Fruit fly (Drosophila melanogaster) whole organism, embryonic: Measurements from ENCODE around the gene stg.

ENCODE experiments used
- CG10147 ChIP-seq: fragments of 200-800 bp; sonication (Bioruptor generic); optimal IDR thresholded peaks from 2 replicates; lab custom pipeline; 2019; ENCODE audit warnings: missing biosample characterization, mild to moderate bottlenecking, missing genetic modification characterization, moderate library complexity
- CG10543 ChIP-seq: fragments of 200-800 bp; sonication (Bioruptor generic); optimal IDR thresholded peaks from 3 replicates; lab custom pipeline; 2017; ENCODE audit warnings: missing biosample characterization, mild to moderate bottlenecking, missing genetic modification characterization, moderate library complexity
- CG12744 ChIP-seq: fragments of 200-800 bp; sonication (Bioruptor generic); optimal IDR thresholded peaks from 2 replicates; lab custom pipeline; 2016; ENCODE audit warnings: missing biosample characterization, missing genetic modification characterization
- CG12942 ChIP-seq: fragments of 200-800 bp; sonication (Bioruptor generic); optimal IDR thresholded peaks from 3 replicates; lab custom pipeline; 2016; ENCODE audit warnings: missing biosample characterization, missing genetic modification characterization
- CG15073 ChIP-seq: fragments of 200-800 bp; sonication (Bioruptor generic); optimal IDR thresholded peaks from 2 replicates; lab custom pipeline; 2016; ENCODE audit warnings: missing biosample characterization, missing genetic modification characterization
- CG15514 ChIP-seq: fragments of 200-800 bp; sonication (Bioruptor generic); optimal IDR thresholded peaks from 3 replicates; lab custom pipeline; 2017; ENCODE audit warnings: missing biosample characterization, missing genetic modification characterization, mild to moderate bottlenecking, moderate library complexity, missing genetic modification reagents
- CG2120 ChIP-seq: fragments of 200-800 bp; sonication (Bioruptor generic); optimal IDR thresholded peaks from 3 replicates; lab custom pipeline; 2016; ENCODE audit warnings: missing biosample characterization, missing genetic modification characterization
- CG2678 ChIP-seq: fragments of 200-800 bp; sonication (Bioruptor generic); optimal IDR thresholded peaks from 3 replicates; lab custom pipeline; 2019; ENCODE audit warnings: missing biosample characterization, mild to moderate bottlenecking, missing genetic modification characterization, moderate library complexity
- CG31224 ChIP-seq: fragments of 200-800 bp; sonication (Bioruptor generic); IDR thresholded peaks from 2 replicates; pipeline ENCODE4 v1.3.6; 2022; ENCODE audit warnings: missing biosample characterization, missing genetic modification characterization
- CG32532 ChIP-seq: fragments of 200-800 bp; sonication (Bioruptor generic); IDR thresholded peaks from 2 replicates; pipeline ENCODE4 v1.3.6; 2022; ENCODE audit warnings: missing biosample characterization, missing genetic modification characterization
- CG32767 ChIP-seq: fragments of 200-800 bp; sonication (Bioruptor generic); IDR thresholded peaks from 2 replicates; pipeline ENCODE4 v1.3.6; 2022; ENCODE audit warnings: missing biosample characterization, missing genetic modification characterization
- CG32772 ChIP-seq: fragments of 200-800 bp; sonication (Bioruptor generic); IDR thresholded peaks from 2 replicates; pipeline ENCODE4 v1.3.6; 2022; ENCODE audit warnings: missing biosample characterization, missing genetic modification characterization
- CG33557 ChIP-seq: fragments of 200-800 bp; sonication (Bioruptor generic); optimal IDR thresholded peaks from 2 replicates; lab custom pipeline; 2019; ENCODE audit warnings: missing biosample characterization, mild to moderate bottlenecking, missing genetic modification characterization, moderate library complexity
- CG6272 ChIP-seq: fragments of 200-800 bp; sonication (Bioruptor generic); IDR thresholded peaks from 2 replicates; pipeline ENCODE4 v1.3.6; 2022; ENCODE audit warnings: missing biosample characterization, missing genetic modification characterization
- CG6689 ChIP-seq: fragments of 200-800 bp; sonication (Bioruptor generic); IDR thresholded peaks from 2 replicates; pipeline ENCODE4 v1.3.6; 2022; ENCODE audit warnings: missing biosample characterization, missing genetic modification characterization
- CG6813 ChIP-seq: fragments of 200-800 bp; sonication (Bioruptor generic); optimal IDR thresholded peaks from 2 replicates; lab custom pipeline; 2017; ENCODE audit warnings: missing biosample characterization, missing genetic modification characterization, mild to moderate bottlenecking, moderate library complexity, missing genetic modification reagents
- CG7963 ChIP-seq: fragments of 200-800 bp; sonication (Bioruptor generic); IDR thresholded peaks from 3 replicates; pipeline ENCODE4 v1.3.6; 2022; ENCODE audit warnings: missing biosample characterization, missing genetic modification characterization; ENCODE audit not compliant: partially characterized antibody
- CG8089 ChIP-seq: fragments of 200-800 bp; sonication (Bioruptor generic); optimal IDR thresholded peaks from 3 replicates; lab custom pipeline; 2016; ENCODE audit warnings: missing biosample characterization, missing genetic modification characterization
- CG8924 ChIP-seq: fragments of 200-800 bp; optimal IDR thresholded peaks from 3 replicates; lab custom pipeline; 2019; ENCODE audit warnings: missing biosample characterization, mild to moderate bottlenecking, missing genetic modification characterization, moderate library complexity
- CG9932 ChIP-seq: fragments of 200-800 bp; sonication (Bioruptor generic); IDR thresholded peaks from 2 replicates; pipeline ENCODE4 v1.3.6; 2022; ENCODE audit warnings: missing biosample characterization, missing genetic modification characterization
- Dad ChIP-seq: fragments of 200-800 bp; sonication (Bioruptor generic); optimal IDR thresholded peaks from 3 replicates; lab custom pipeline; 2016; ENCODE audit warnings: missing biosample characterization, missing genetic modification characterization
- HLH4C ChIP-seq: fragments of 200-800 bp; sonication (Bioruptor generic); IDR thresholded peaks from 3 replicates; pipeline ENCODE4 v1.3.6; 2022; ENCODE audit warnings: missing biosample characterization, missing genetic modification characterization; ENCODE audit not compliant: partially characterized antibody
- Hand ChIP-seq: fragments of 200-800 bp; sonication (Bioruptor generic); optimal IDR thresholded peaks from 2 replicates; lab custom pipeline; 2017; ENCODE audit warnings: mild to moderate bottlenecking, missing biosample characterization, missing genetic modification reagents, missing genetic modification characterization
- Hey ChIP-seq: fragments of 200-800 bp; sonication (Bioruptor generic); optimal IDR thresholded peaks from 3 replicates; lab custom pipeline; 2018; ENCODE audit warnings: missing biosample characterization, mild to moderate bottlenecking, missing genetic modification characterization
- Max ChIP-seq: fragments of 200-800 bp; sonication (Bioruptor generic); optimal IDR thresholded peaks from 2 replicates; lab custom pipeline; 2016; ENCODE audit warnings: missing biosample characterization, mild to moderate bottlenecking, missing genetic modification characterization
- Mes4 ChIP-seq: fragments of 200-800 bp; sonication (Bioruptor generic); optimal IDR thresholded peaks from 2 replicates; lab custom pipeline; 2016; ENCODE audit warnings: missing biosample characterization, missing genetic modification characterization
- NC2α ChIP-seq: fragments of 200-800 bp; sonication (Bioruptor generic); optimal IDR thresholded peaks from 2 replicates; lab custom pipeline; 2016; ENCODE audit warnings: missing biosample characterization, missing genetic modification characterization
- Oli ChIP-seq: fragments of 200-800 bp; sonication (Bioruptor generic); optimal IDR thresholded peaks from 2 replicates; lab custom pipeline; 2018; ENCODE audit warnings: missing biosample characterization, mild to moderate bottlenecking, missing genetic modification characterization, moderate library complexity
- Xbp1 ChIP-seq: fragments of 200-800 bp; sonication (Bioruptor generic); optimal IDR thresholded peaks from 3 replicates; lab custom pipeline; 2016; ENCODE audit warnings: missing biosample characterization, mild to moderate bottlenecking, missing genetic modification characterization
- al ChIP-seq: fragments of 200-800 bp; sonication (Bioruptor generic); IDR thresholded peaks from 2 replicates; pipeline ENCODE4 v1.3.6; 2022; ENCODE audit warnings: missing biosample characterization, missing genetic modification characterization
- bsh ChIP-seq, 2 experiments: fragments of 200-800 bp; sonication (Bioruptor generic); optimal IDR thresholded peaks; 2 replicates each; lab custom pipeline; 2017 to 2018; ENCODE audit warnings: mild to moderate bottlenecking in 2 of 2, missing biosample characterization in 2 of 2, missing genetic modification characterization in 2 of 2, moderate library complexity in 1 of 2
- cwo ChIP-seq: fragments of 200-800 bp; sonication (Bioruptor generic); optimal IDR thresholded peaks from 3 replicates; lab custom pipeline; 2017; ENCODE audit warnings: missing biosample characterization, missing genetic modification characterization, mild to moderate bottlenecking, moderate library complexity, missing genetic modification reagents
- dm ChIP-seq: fragments of 200-800 bp; sonication (Bioruptor generic); optimal IDR thresholded peaks from 3 replicates; lab custom pipeline; 2016; ENCODE audit warnings: missing biosample characterization, missing genetic modification characterization
- en ChIP-seq: fragments of 200-800 bp; sonication (Bioruptor generic); optimal IDR thresholded peaks from 2 replicates; lab custom pipeline; 2016; ENCODE audit warnings: missing biosample characterization, missing genetic modification characterization
- eve ChIP-seq, 2 experiments: fragments of >200 bp; optimal IDR thresholded peaks; 2 replicates each; lab custom pipeline; 2017; ENCODE audit warnings: missing biosample characterization in 2 of 2, missing genetic modification characterization in 2 of 2
- exex ChIP-seq: fragments of 200-800 bp; sonication (Bioruptor generic); optimal IDR thresholded peaks from 4 replicates; lab custom pipeline; 2018; ENCODE audit warnings: missing biosample characterization, mild to moderate bottlenecking, missing genetic modification characterization, moderate library complexity
- grau ChIP-seq: fragments of 200-800 bp; optimal IDR thresholded peaks from 3 replicates; lab custom pipeline; 2019; ENCODE audit warnings: missing biosample characterization, mild to moderate bottlenecking, missing genetic modification characterization, moderate library complexity
- her ChIP-seq: fragments of 200-800 bp; sonication (Bioruptor generic); optimal IDR thresholded peaks from 2 replicates; lab custom pipeline; 2016; ENCODE audit warnings: missing biosample characterization, missing genetic modification characterization
- lilli ChIP-seq: fragments of 200-800 bp; sonication (Bioruptor generic); optimal IDR thresholded peaks from 3 replicates; lab custom pipeline; 2016; ENCODE audit warnings: missing biosample characterization, missing genetic modification characterization
- lov ChIP-seq, 2 experiments: fragments of 200-800 bp in 1 of 2; fragments of >200 bp in 1 of 2; sonication (Bioruptor generic) in 1 of 2; IDR thresholded peaks in 1 of 2; optimal IDR thresholded peaks in 1 of 2; 2 replicates in 1 of 2; 3 replicates in 1 of 2; pipeline versions ENCODE4 v1.3.6 to Lab custom; 2017 to 2022; ENCODE audit warnings: missing biosample characterization in 1 of 2, missing genetic modification characterization in 1 of 2
- nom ChIP-seq: fragments of 200-800 bp; sonication (Bioruptor generic); optimal IDR thresholded peaks from 2 replicates; lab custom pipeline; 2017; ENCODE audit warnings: missing biosample characterization, missing genetic modification characterization, mild to moderate bottlenecking, moderate library complexity, missing genetic modification reagents
- rib ChIP-seq: fragments of 200-800 bp; sonication (Bioruptor generic); IDR thresholded peaks from 2 replicates; pipeline ENCODE4 v1.3.6; 2022; ENCODE audit warnings: missing biosample characterization, missing genetic modification characterization
- row ChIP-seq: fragments of 200-800 bp; sonication (Bioruptor generic); IDR thresholded peaks from 3 replicates; pipeline ENCODE4 v1.3.6; 2022; ENCODE audit warnings: missing biosample characterization, missing genetic modification characterization
- sd ChIP-seq: fragments of 200-800 bp; sonication (Bioruptor generic); optimal IDR thresholded peaks from 3 replicates; lab custom pipeline; 2018; ENCODE audit warnings: missing biosample characterization, mild to moderate bottlenecking, missing genetic modification characterization, moderate library complexity
- slbo ChIP-seq: fragments of 200-800 bp; sonication (Bioruptor generic); IDR thresholded peaks from 2 replicates; pipeline ENCODE4 v1.3.6; 2022; ENCODE audit warnings: missing biosample characterization, missing genetic modification characterization
- sr ChIP-seq: fragments of 200-800 bp; sonication (Bioruptor generic); IDR thresholded peaks from 3 replicates; pipeline ENCODE4 v1.3.6; 2022; ENCODE audit warnings: missing biosample characterization, missing genetic modification characterization
- sug ChIP-seq: fragments of 200-800 bp; optimal IDR thresholded peaks from 2 replicates; lab custom pipeline; 2019; ENCODE audit warnings: missing biosample characterization, mild to moderate bottlenecking, missing genetic modification characterization, moderate library complexity
- tap ChIP-seq: fragments of 200-800 bp; optimal IDR thresholded peaks from 3 replicates; lab custom pipeline; 2019; ENCODE audit warnings: missing biosample characterization, mild to moderate bottlenecking, missing genetic modification characterization, moderate library complexity
- zen2 ChIP-seq: fragments of 200-800 bp; sonication (Bioruptor generic); IDR thresholded peaks from 3 replicates; pipeline ENCODE4 v1.3.6; 2022; ENCODE audit warnings: missing biosample characterization, missing genetic modification characterization; ENCODE audit not compliant: partially characterized antibody

stg gene

DNA sequence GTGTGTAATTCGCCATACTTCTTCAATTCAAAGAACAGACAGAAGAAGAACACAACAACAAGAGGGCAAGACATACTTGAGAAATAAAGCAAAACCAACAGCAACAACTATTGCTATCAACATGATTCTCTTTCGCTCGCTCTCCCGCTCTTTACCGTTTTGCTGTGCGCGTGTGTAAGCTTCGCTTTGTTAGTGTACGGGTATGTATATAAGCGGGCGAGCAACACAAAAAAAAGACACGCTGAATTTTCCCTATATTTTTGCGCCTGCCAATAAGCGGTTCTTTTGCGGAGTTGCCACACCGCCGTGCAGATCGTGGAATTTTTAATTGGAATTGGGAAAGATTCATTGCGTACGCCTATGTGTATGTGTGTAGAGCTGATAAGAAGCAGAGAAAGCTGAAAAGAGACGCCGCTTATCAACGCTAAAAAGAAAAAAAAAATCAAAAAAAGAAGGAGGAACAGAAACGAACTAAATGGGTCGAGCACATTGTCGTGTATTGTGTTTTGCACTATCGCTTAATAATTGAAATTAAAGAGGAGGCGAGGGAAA lies 40.5 kb downstream of the stg start (continued):
- TF ChIP-seq eve (GFP tag; optimal IDR thresholded peaks at IDR 0.05; lab: Kevin White, UChicago) (no peak), rib (GFP tag; lab: Robert Waterston, UW) (peak; percentile 9; the same call in 1 of the 2 replicates), Hey (no peak), bsh (GFP tag; optimal IDR thresholded peaks at IDR 0.05; lab: Kevin White, UChicago) (peak in 1 of 2 experiments; percentile 47), sug (tag; lab: Kevin White, UChicago) (peak; percentile 71), CG8924 (no peak), Max (GFP tag; lab: Kevin White, UChicago) (no peak), slbo (GFP tag; lab: Robert Waterston, UW) (0 out of 2 replicates have a peak, but pooled peaks have one; percentile 19), lilli (GFP tag; lab: Kevin White, UChicago) (peak; percentile 5), CG32767 (GFP tag; lab: Robert Waterston, UW) (0 out of 2 replicates have a peak, but pooled peaks have one; percentile 11), dm (no peak), grau (tag; lab: Kevin White, UChicago) (peak; percentile 4), al (GFP tag; lab: Robert Waterston, UW) (no peak), CG9932 (peak; percentile 42; the same call in 1 of the 2 replicates), CG10147 (GFP tag; lab: Kevin White, UChicago) (no peak), Hand (GFP tag; lab: Kevin White, UChicago) (no peak), CG12744 (no peak), nom (GFP tag; lab: Kevin White, UChicago) (peak; percentile 84), CG12942 (GFP tag; lab: Kevin White, UChicago) (no peak), Mes4 (GFP tag; lab: Kevin White, UChicago) (no peak), CG8089 (GFP tag; lab: Kevin White, UChicago) (no peak), CG6813 (GFP tag; lab: Kevin White, UChicago) (no peak), Oli (tag; lab: Kevin White, UChicago) (no peak), CG31224 (GFP tag; lab: Robert Waterston, UW) (no peak), her (GFP tag; lab: Kevin White, UChicago) (no peak), NC2α (GFP tag; lab: Kevin White, UChicago) (no peak), lov (optimal IDR thresholded peaks at IDR 0.05; lab: Kevin White, UChicago) (no peak), lov (GFP tag; IDR thresholded peaks at IDR 0.05; lab: Robert Waterston, UW) (no peak), CG6689 (GFP tag; lab: Robert Waterston, UW) (no peak), row (GFP tag; lab: Robert Waterston, UW) (no peak), CG32772 (GFP tag; lab: Robert Waterston, UW) (peak; percentile 64), CG10543 (GFP tag; lab: Kevin White, UChicago) (peak; percentile 51), CG15073 (GFP tag; lab: Kevin White, UChicago) (no peak), CG32532 (peak; percentile 46), zen2 (GFP tag; lab: Robert Waterston, UW) (no peak), CG7963 (GFP tag; lab: Robert Waterston, UW) (no peak), sd (tag; lab: Kevin White, UChicago) (peak; percentile 85), cwo (peak; percentile 33), CG33557 (GFP tag; lab: Kevin White, UChicago) (no peak), Xbp1 (GFP tag; lab: Kevin White, UChicago) (no peak), HLH4C (no peak), CG2120 (GFP tag; lab: Kevin White, UChicago) (peak; percentile 20), sr (no peak), exex (tag; lab: Kevin White, UChicago) (peak; percentile 60), CG15514 (GFP tag; lab: Kevin White, UChicago) (peak; percentile 48), CG2678 (tag; lab: Kevin White, UChicago) (peak; percentile 39), tap (no peak), en (GFP tag; lab: Kevin White, UChicago) (no peak), Dad (GFP tag; lab: Kevin White, UChicago) (no peak), CG6272 (no peak)
